Fruit fly (Drosophila melanogaster) whole organism, wandering third instar larva: Measurements from ENCODE around the gene Glut1.

Experiments
- Hnf4 ChIP-seq: fragments of 200-800 bp; sonication (Bioruptor generic); optimal IDR thresholded peaks from 2 replicates; lab custom pipeline; 2016; ENCODE audit warnings: missing biosample characterization, mild to moderate bottlenecking, missing genetic modification characterization
- Hr78 ChIP-seq: fragments of >200 bp; optimal IDR thresholded peaks from 2 replicates; lab custom pipeline; 2017; ENCODE audit warnings: missing biosample characterization, missing genetic modification characterization
- Jra ChIP-seq: sonication (Bioruptor generic); optimal IDR thresholded peaks from 2 replicates; lab custom pipeline; 2016; ENCODE audit warnings: missing biosample characterization, missing genetic modification characterization
- Myc ChIP-seq: fragments of >200 bp; optimal IDR thresholded peaks from 2 replicates; lab custom pipeline; 2017
- OdsH ChIP-seq: fragments of 200-800 bp; sonication (Bioruptor generic); optimal IDR thresholded peaks from 2 replicates; lab custom pipeline; 2016; ENCODE audit warnings: missing biosample characterization, mild to moderate bottlenecking, missing genetic modification characterization
- Sp1 ChIP-seq: fragments of 200-800 bp; sonication (Bioruptor generic); optimal IDR thresholded peaks from 3 replicates; lab custom pipeline; 2019; ENCODE audit warnings: missing biosample characterization, mild to moderate bottlenecking, missing genetic modification characterization, moderate library complexity
- Vsx2 ChIP-seq: fragments of 200-300, 225-300 bp; sonication (Bioruptor generic); optimal IDR thresholded peaks from 2 replicates; lab custom pipeline; 2018; ENCODE audit warnings: missing biosample characterization, missing genetic modification characterization; ENCODE audit not compliant: partially characterized antibody
- fru ChIP-seq: fragments of 200-800 bp; sonication (Bioruptor generic); optimal IDR thresholded peaks from 3 replicates; lab custom pipeline; 2016; ENCODE audit warnings: missing biosample characterization, mild to moderate bottlenecking, missing genetic modification characterization
- h ChIP-seq: fragments of 200-800 bp; sonication (Bioruptor generic); optimal IDR thresholded peaks from 3 replicates; lab custom pipeline; 2016; ENCODE audit warnings: missing biosample characterization, mild to moderate bottlenecking, missing genetic modification characterization
- jim ChIP-seq: fragments of 175-275, 200-325 bp; sonication (Bioruptor generic); optimal IDR thresholded peaks from 2 replicates; lab custom pipeline; 2016; ENCODE audit warnings: missing biosample characterization, mild to moderate bottlenecking, missing genetic modification characterization
- lola ChIP-seq: fragments of >200 bp; optimal IDR thresholded peaks from 2 replicates; lab custom pipeline; 2017; ENCODE audit warnings: missing biosample characterization, missing genetic modification characterization
- woc ChIP-seq: sonication (Bioruptor generic); optimal IDR thresholded peaks from 2 replicates; lab custom pipeline; 2016; ENCODE audit warnings: missing biosample characterization, mild to moderate bottlenecking, missing genetic modification characterization

DNA sequence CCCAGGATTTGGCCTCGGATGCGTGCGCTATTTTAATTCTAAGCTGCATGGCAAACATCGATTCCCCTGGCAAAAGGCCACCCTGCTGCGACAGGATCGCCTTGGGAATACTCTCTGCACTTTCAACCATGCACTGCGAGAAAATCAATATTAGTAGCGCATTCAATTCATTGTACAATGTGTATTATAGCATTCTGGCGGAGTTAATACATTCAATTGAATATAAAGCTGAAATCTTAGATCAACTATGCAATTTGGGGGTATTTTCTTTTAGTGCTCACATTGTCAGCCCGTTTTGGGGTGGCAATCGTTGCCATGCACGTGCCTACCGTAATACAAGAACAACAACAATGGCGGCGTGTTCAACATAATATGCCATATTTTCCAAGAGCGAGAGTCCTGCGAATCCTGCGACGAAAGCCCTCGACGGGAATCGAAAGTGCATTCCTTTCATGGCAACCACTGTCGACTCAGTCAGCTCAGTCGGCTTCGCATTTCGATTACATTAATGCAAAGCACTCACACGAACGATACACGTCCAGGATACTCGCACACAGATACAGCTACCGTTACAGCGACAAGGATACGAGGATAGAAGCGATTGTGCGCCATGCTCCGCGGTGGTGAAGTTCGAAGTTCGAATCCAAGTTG, 6.1 kb upstream of the Glut1 start:
- TF ChIP-seq Myc (lab: Kevin White, UChicago) (no peak), jim (no peak), fru (peak; percentile 77), Jra (GFP tag; lab: Kevin White, UChicago) (no peak), Vsx2 (GFP tag; lab: Kevin White, UChicago) (no peak), Sp1 (GFP tag; lab: Kevin White, UChicago) (peak; percentile 59), Hnf4 (GFP tag; lab: Kevin White, UChicago) (peak; percentile 60), lola (GFP tag; lab: Kevin White, UChicago) (no peak), Hr78 (GFP tag; lab: Kevin White, UChicago) (no peak), h (GFP tag; lab: Kevin White, UChicago) (peak; percentile 73), OdsH (GFP tag; lab: Kevin White, UChicago) (peak; percentile 45), woc (GFP tag; lab: Kevin White, UChicago) (peak; percentile 39)
